Worm (Caenorhabditis elegans): ENCODE results near the gene B0496.1.

DNA sequence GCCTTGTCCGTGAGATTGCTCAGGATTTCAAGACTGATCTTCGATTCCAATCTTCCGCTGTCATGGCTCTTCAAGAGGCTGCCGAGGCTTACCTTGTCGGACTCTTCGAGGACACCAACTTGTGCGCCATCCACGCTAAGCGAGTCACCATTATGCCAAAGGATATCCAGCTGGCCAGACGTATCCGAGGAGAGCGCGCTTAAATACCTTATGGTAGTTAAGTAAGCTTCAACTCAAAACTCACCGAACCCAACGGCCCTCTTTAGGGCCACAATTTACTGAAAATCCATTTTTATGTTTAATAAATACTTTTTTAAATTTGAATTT is 42.3 kb downstream of the B0496.1 start:
- no peak for TF ChIP-seq med-1 (GFP tag; optimal IDR thresholded peaks at IDR 0.05; ENCODE audit: insufficient read depth)
- TF ChIP-seq klf-2 (GFP tag; conservative IDR thresholded peaks at IDR 0.05), result no peak
- peak; percentile 65 for TF ChIP-seq flt-1 (GFP tag; IDR thresholded peaks at IDR 0.05)
- no peak for TF ChIP-seq ref-1 (GFP tag; conservative IDR thresholded peaks at IDR 0.05)
- TF ChIP-seq tab-1 (GFP tag; IDR thresholded peaks at IDR 0.05), result no peak
- TF ChIP-seq ztf-29 (GFP tag; IDR thresholded peaks at IDR 0.05), result no peak
- TF ChIP-seq cog-1 (tag; optimal IDR thresholded peaks at IDR 0.05), result no peak
- no peak for TF ChIP-seq T22C8.4 (GFP tag; IDR thresholded peaks at IDR 0.05)
- TF ChIP-seq ztf-23 (GFP tag; IDR thresholded peaks at IDR 0.05), result no peak

All from whole organism, midembryonic.